Worm (Caenorhabditis elegans): ENCODE measurements around the gene ppm-1.A.

DNA sequence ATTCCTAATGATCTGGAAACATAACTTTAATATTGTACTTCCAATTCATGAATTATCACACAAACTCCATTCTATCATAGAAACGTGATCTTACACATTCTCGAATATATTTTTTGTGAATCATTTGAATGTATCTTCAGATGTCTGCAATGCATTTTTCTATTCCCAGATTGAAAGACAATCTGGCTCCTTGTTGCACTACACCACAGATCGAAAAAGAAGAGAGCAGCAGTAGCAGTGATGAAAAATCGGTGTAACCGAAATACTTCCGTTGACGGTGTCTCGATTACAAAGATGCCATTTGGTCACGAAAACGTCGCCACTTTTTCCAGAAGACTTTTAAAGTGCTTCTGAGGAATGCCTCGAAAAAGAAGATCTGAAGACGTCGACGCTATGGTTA, 3.8 kb upstream of the ppm-1.A start, which contains the start of gene degt-1:
- TF ChIP-seq ceh-36 (tag; optimal IDR thresholded peaks at IDR 0.05): no peak
- TF ChIP-seq F13C5.2 (tag; optimal IDR thresholded peaks at IDR 0.05): no peak
- TF ChIP-seq hnd-1 (tag; optimal IDR thresholded peaks at IDR 0.05): no peak
- no peak for TF ChIP-seq ama-1 (optimal IDR thresholded peaks at IDR 0.05)
- TF ChIP-seq hmg-4 (GFP tag; optimal IDR thresholded peaks at IDR 0.05): no peak
- TF ChIP-seq hmbx-1 (tag; optimal IDR thresholded peaks at IDR 0.05): no peak
- no peak for TF ChIP-seq tbx-37 (GFP tag; conservative IDR thresholded peaks at IDR 0.05)
- no peak for TF ChIP-seq ceh-13 (GFP tag; optimal IDR thresholded peaks at IDR 0.05)

All from whole organism, early embryonic.